Fruit fly (Drosophila melanogaster): ENCODE results near the gene CG33912.

The CG33912 gene

dm6 chr3L:20800208-20800607, 44.7 kb upstream of the CG33912 start, which contains the start of gene Spc105R (continued):
- TF ChIP-seq Hey (tag; optimal IDR thresholded peaks at IDR 0.05) (no peak), Neu2 (GFP tag; optimal IDR thresholded peaks at IDR 0.05; ENCODE audit: borderline replicate concordance) (no peak), HHEX (GFP tag; optimal IDR thresholded peaks at IDR 0.05) (no peak), onecut (GFP tag; IDR thresholded peaks at IDR 0.05) (no peak), wor (GFP tag; IDR thresholded peaks at IDR 0.05) (no peak), vvl (GFP tag; IDR thresholded peaks at IDR 0.05) (no peak), CG32767 (GFP tag; IDR thresholded peaks at IDR 0.05) (no peak), Dfd (GFP tag; optimal IDR thresholded peaks at IDR 0.05) (no peak), Awh (GFP tag; IDR thresholded peaks at IDR 0.05) (no peak), CG11723 (GFP tag; optimal IDR thresholded peaks at IDR 0.05) (no peak), Rfx (GFP tag; IDR thresholded peaks at IDR 0.05) (no peak), Xbp1 (GFP tag; optimal IDR thresholded peaks at IDR 0.05) (no peak), chif (GFP tag; optimal IDR thresholded peaks at IDR 0.05) (no peak), CG10431 (GFP tag; optimal IDR thresholded peaks at IDR 0.05) (no peak), Nf-YB (GFP tag; optimal IDR thresholded peaks at IDR 0.05) (no peak), Trl (optimal IDR thresholded peaks at IDR 0.05) (no peak), Trl (GFP tag; optimal IDR thresholded peaks at IDR 0.05) (no peak), sd (tag; optimal IDR thresholded peaks at IDR 0.05) (no peak), gsb (GFP tag; IDR thresholded peaks at IDR 0.05) (no peak), pros (GFP tag; optimal IDR thresholded peaks at IDR 0.05) (no peak), Adf1 (GFP tag; IDR thresholded peaks at IDR 0.05) (no peak), gcm (GFP tag; optimal IDR thresholded peaks at IDR 0.05) (no peak), inv (GFP tag; IDR thresholded peaks at IDR 0.05; ENCODE audit: partially characterized antibody) (no peak), btn (GFP tag; optimal IDR thresholded peaks at IDR 0.05) (no peak), CG7271 (tag; optimal IDR thresholded peaks at IDR 0.05) (no peak), Ptx1 (GFP tag; IDR thresholded peaks at IDR 0.05) (no peak), Pdp1 (GFP tag; optimal IDR thresholded peaks at IDR 0.05) (no peak), CG9215 (GFP tag; IDR thresholded peaks at IDR 0.05) (no peak), pfk (GFP tag; optimal IDR thresholded peaks at IDR 0.05) (no peak), CG7987 (GFP tag; optimal IDR thresholded peaks at IDR 0.05) (no peak), ara (GFP tag; IDR thresholded peaks at IDR 0.05) (no peak), CG8089 (GFP tag; optimal IDR thresholded peaks at IDR 0.05) (no peak), Ravus (GFP tag; IDR thresholded peaks at IDR 0.05) (no peak), slp2 (GFP tag; optimal IDR thresholded peaks at IDR 0.05) (no peak), CG12236 (GFP tag; optimal IDR thresholded peaks at IDR 0.05) (no peak), Ssrp (tag; optimal IDR thresholded peaks at IDR 0.05) (no peak), gem (tag; optimal IDR thresholded peaks at IDR 0.05) (no peak), pzg (GFP tag; optimal IDR thresholded peaks at IDR 0.05) (peak; percentile 76), CG1792 (GFP tag; optimal IDR thresholded peaks at IDR 0.05) (no peak), Fer2 (tag; optimal IDR thresholded peaks at IDR 0.05) (no peak), Ets65A (GFP tag) (no peak), al (GFP tag; IDR thresholded peaks at IDR 0.05) (no peak), PHDP (tag; optimal IDR thresholded peaks at IDR 0.05) (no peak), insv (GFP tag; optimal IDR thresholded peaks at IDR 0.05) (peak in 1 of 2 experiments; percentile 80), CG11696 (GFP tag; IDR thresholded peaks at IDR 0.05) (no peak), Lhr (GFP tag; optimal IDR thresholded peaks at IDR 0.05) (peak; percentile 96), mirr (GFP tag; optimal IDR thresholded peaks at IDR 0.05) (no peak), CG4730 (GFP tag; IDR thresholded peaks at IDR 0.05) (no peak), croc (GFP tag; conservative IDR thresholded peaks at IDR 0.05) (no peak), CG18619 (GFP tag; optimal IDR thresholded peaks at IDR 0.05) (no peak), Oaz (GFP tag; IDR thresholded peaks at IDR 0.05) (no peak), lmd (GFP tag; IDR thresholded peaks at IDR 0.05) (no peak), Six4 (GFP tag; optimal IDR thresholded peaks at IDR 0.05) (no peak)

Data from whole organism, embryonic.